Fruit fly (Drosophila melanogaster): ENCODE measurements around the gene olf413.

Gene olf413

dm6 chr3L:22163712-22164111, 27.8 kb downstream of the olf413 start (continued):
- TF ChIP-seq slou (GFP tag; optimal IDR thresholded peaks at IDR 0.05) (no peak), fru (optimal IDR thresholded peaks at IDR 0.05) (no peak), CG14860 (GFP tag; IDR thresholded peaks at IDR 0.05; ENCODE audit: partially characterized antibody) (no peak), CG34224 (GFP tag; IDR thresholded peaks at IDR 0.05; ENCODE audit: partially characterized antibody) (no peak), Atf6 (GFP tag; IDR thresholded peaks at IDR 0.05) (peak; percentile 23; the same call in 1 of the 2 replicates), Dbx (GFP tag; IDR thresholded peaks at IDR 0.05) (no peak), CG8089 (GFP tag; optimal IDR thresholded peaks at IDR 0.05) (no peak), sob (GFP tag; IDR thresholded peaks at IDR 0.05) (peak; percentile 56), CG31365 (tag; optimal IDR thresholded peaks at IDR 0.05) (no peak), sr (GFP tag; IDR thresholded peaks at IDR 0.05) (peak; percentile 66; the same call in 2 of the 3 replicates), CG4730 (GFP tag; IDR thresholded peaks at IDR 0.05) (0 out of 2 replicates have a peak, but pooled peaks have one; percentile 27), bigmax (GFP tag; optimal IDR thresholded peaks at IDR 0.05) (no peak), Scr (GFP tag; IDR thresholded peaks at IDR 0.05; ENCODE audit: partially characterized antibody) (no peak), chif (GFP tag; optimal IDR thresholded peaks at IDR 0.05) (peak; percentile 28 to 31), hb (GFP tag; IDR thresholded peaks at IDR 0.05; ENCODE audit: partially characterized antibody) (no peak), shn (GFP tag; optimal IDR thresholded peaks at IDR 0.05) (no peak), CG1602 (GFP tag; optimal IDR thresholded peaks at IDR 0.05) (peak; percentile 14), Dek (tag; optimal IDR thresholded peaks at IDR 0.05) (no peak), unpg (GFP tag; optimal IDR thresholded peaks at IDR 0.05) (peak; percentile 50), gt (GFP tag; IDR thresholded peaks at IDR 0.05) (0 out of 2 replicates have a peak, but pooled peaks have one; percentile 34), Bteb2 (GFP tag; optimal IDR thresholded peaks at IDR 0.05) (no peak), wek (GFP tag; optimal IDR thresholded peaks at IDR 0.05) (peak; percentile 67), org-1 (GFP tag; optimal IDR thresholded peaks at IDR 0.05) (peak; percentile 58), nau (GFP tag; optimal IDR thresholded peaks at IDR 0.05) (peak; percentile 69), pan (optimal IDR thresholded peaks at IDR 0.05) (no peak), pan (GFP tag; optimal IDR thresholded peaks at IDR 0.05 in 1 of 2, IDR thresholded peaks at IDR 0.05 in 1 of 2) (peak in 1 of 2 experiments; percentile 49), ken (GFP tag; IDR thresholded peaks at IDR 0.05) (peak; percentile 21; the same call in 1 of the 3 replicates), Asciz (GFP tag; optimal IDR thresholded peaks at IDR 0.05) (peak; percentile 84), Lhr (GFP tag; optimal IDR thresholded peaks at IDR 0.05) (peak; percentile 30), hkb (optimal IDR thresholded peaks at IDR 0.05) (no peak), hkb (GFP tag; IDR thresholded peaks at IDR 0.05) (peak; percentile 71), chinmo (GFP tag; IDR thresholded peaks at IDR 0.05; ENCODE audit: partially characterized antibody) (no peak), tll (GFP tag; optimal IDR thresholded peaks at IDR 0.05) (peak in 1 of 2 experiments; percentile 76), lbe (GFP tag; optimal IDR thresholded peaks at IDR 0.05) (no peak), onecut (GFP tag; IDR thresholded peaks at IDR 0.05) (peak; percentile 48; the same call in 1 of the 2 replicates), CG15696 (tag; optimal IDR thresholded peaks at IDR 0.05) (peak; percentile 40), CG11696 (GFP tag; IDR thresholded peaks at IDR 0.05) (0 out of 2 replicates have a peak, but pooled peaks have one; percentile 33), Lpt (GFP tag; optimal IDR thresholded peaks at IDR 0.05) (no peak), peb (GFP tag; IDR thresholded peaks at IDR 0.05) (no peak), CG31388 (GFP tag; optimal IDR thresholded peaks at IDR 0.05) (no peak), CG18262 (tag; optimal IDR thresholded peaks at IDR 0.05) (peak; percentile 38), Oaz (GFP tag; IDR thresholded peaks at IDR 0.05) (0 out of 2 replicates have a peak, but pooled peaks have one; percentile 42), h (optimal IDR thresholded peaks at IDR 0.05) (no peak), ftz-f1 (GFP tag; optimal IDR thresholded peaks at IDR 0.05) (no peak), CG3065 (GFP tag; optimal IDR thresholded peaks at IDR 0.05) (no peak), dmrt99B (tag; optimal IDR thresholded peaks at IDR 0.05) (peak; percentile 67), ap (GFP tag; IDR thresholded peaks at IDR 0.05) (0 out of 2 replicates have a peak, but pooled peaks have one; percentile 30), Bdp1 (GFP tag; optimal IDR thresholded peaks at IDR 0.05) (peak; percentile 28), CG11504 (tag; optimal IDR thresholded peaks at IDR 0.05) (peak; percentile 54), CG17612 (GFP tag; IDR thresholded peaks at IDR 0.05) (no peak), row (GFP tag; IDR thresholded peaks at IDR 0.05) (no peak), toy (GFP tag; IDR thresholded peaks at IDR 0.05) (no peak)
